Worm (Caenorhabditis elegans): Measurements from ENCODE around the gene nars-2.

Gene nars-2

ce11 chrIII:11444796-11445386 is 55.7 kb downstream of the nars-2 start:
- TF ChIP-seq W03F9.2 (tag; optimal IDR thresholded peaks at IDR 0.05) (peak; percentile 43), him-1 (tag; optimal IDR thresholded peaks at IDR 0.05) (no peak)

ce11 chrIII:11443408-11443994 is 57.0 kb downstream of the nars-2 start:
- no peak for TF ChIP-seq dao-5 (tag; optimal IDR thresholded peaks at IDR 0.05)
- no peak for TF ChIP-seq him-1 (tag; optimal IDR thresholded peaks at IDR 0.05)
- no peak for TF ChIP-seq W03F9.2 (tag; optimal IDR thresholded peaks at IDR 0.05)

ce11 chrIII:11442556-11442955 is 58.0 kb downstream of the nars-2 start, which contains the start of gene sbp-1:
TSS of gene sbp-1 (minus strand) at chrIII:11442566.
- TF ChIP-seq W03F9.2 (tag; optimal IDR thresholded peaks at IDR 0.05) (no peak), dao-5 (tag; optimal IDR thresholded peaks at IDR 0.05) (no peak), him-1 (tag; optimal IDR thresholded peaks at IDR 0.05) (no peak)

Data from whole organism, L4/young adult.